Fruit fly (Drosophila melanogaster): Measurements from ENCODE around the gene Cbp80.

Gene Cbp80

DNA sequence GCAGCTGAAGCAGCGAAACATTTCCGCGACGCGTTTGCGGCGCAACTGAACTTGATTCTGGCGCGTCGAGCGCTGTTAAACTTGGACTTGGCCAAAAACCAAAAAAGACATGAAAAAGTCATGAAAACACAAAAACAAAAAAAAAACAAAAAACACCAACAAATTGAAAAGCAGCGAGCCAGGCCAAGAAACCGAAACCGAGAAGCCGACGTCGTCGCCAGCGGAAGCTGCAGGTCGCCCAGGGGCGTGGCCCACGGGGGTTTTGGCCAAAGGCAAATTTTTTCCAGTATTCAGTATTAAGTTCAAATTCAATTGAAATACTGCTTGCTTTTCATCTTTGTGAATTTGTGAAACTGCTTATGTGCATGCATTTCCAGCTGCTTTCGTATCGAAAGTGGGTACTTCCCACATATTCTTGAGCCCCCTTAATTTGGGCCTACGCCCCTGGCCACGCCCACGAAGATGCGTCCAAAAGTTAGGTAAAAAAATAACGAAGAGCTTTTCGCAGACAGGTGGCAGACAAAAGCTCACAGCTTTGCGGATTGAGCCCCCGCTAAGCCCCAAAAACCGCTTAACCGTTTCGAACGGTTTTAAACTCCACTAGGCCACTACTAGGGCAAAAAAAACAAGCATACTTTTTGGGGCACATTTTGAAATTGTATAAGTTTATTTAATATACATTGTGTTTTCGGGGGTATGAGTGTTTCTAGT is 17.0 kb downstream of the Cbp80 start, which contains the start of gene CG3009 (continued):
- peak; percentile 96 for TF ChIP-seq emc (GFP tag; optimal IDR thresholded peaks at IDR 0.05)
- peak; percentile 60 for TF ChIP-seq CG42726 (GFP tag; IDR thresholded peaks at IDR 0.05; ENCODE audit: partially characterized antibody)
- TF ChIP-seq Med (GFP tag) = peak; percentile 100
- peak; percentile 98 for TF ChIP-seq Mrtf (GFP tag; IDR thresholded peaks at IDR 0.05)
- peak; percentile 95 for TF ChIP-seq scrt (GFP tag; optimal IDR thresholded peaks at IDR 0.05)
- peak; percentile 96 for TF ChIP-seq CG6272 (GFP tag; IDR thresholded peaks at IDR 0.05)
- TF ChIP-seq CG17912 (GFP tag; optimal IDR thresholded peaks at IDR 0.05) = peak; percentile 74
- peak; percentile 97 for TF ChIP-seq BtbVII (GFP tag; optimal IDR thresholded peaks at IDR 0.05)
- TF ChIP-seq CG2202 (tag; optimal IDR thresholded peaks at IDR 0.05) = peak; percentile 82
- peak; percentile 29; the same call in 1 of the 2 replicates for TF ChIP-seq Bgb (GFP tag; IDR thresholded peaks at IDR 0.05; ENCODE audit: partially characterized antibody)
- peak in 1 of 2 experiments; percentile 94 for TF ChIP-seq Hr78 (GFP tag; optimal IDR thresholded peaks at IDR 0.05)
- peak; percentile 96 for TF ChIP-seq Oaz (GFP tag; IDR thresholded peaks at IDR 0.05)
- peak; percentile 88 for TF ChIP-seq Neu2 (GFP tag; optimal IDR thresholded peaks at IDR 0.05; ENCODE audit: borderline replicate concordance)
- TF ChIP-seq CG34422 (GFP tag; IDR thresholded peaks at IDR 0.05) = peak; percentile 98
- TF ChIP-seq ap (GFP tag; IDR thresholded peaks at IDR 0.05) = peak; percentile 93
- peak; percentile 97 for TF ChIP-seq CG4424 (GFP tag; optimal IDR thresholded peaks at IDR 0.05)
- peak; percentile 97 for TF ChIP-seq Hand (GFP tag; optimal IDR thresholded peaks at IDR 0.05)
- peak; percentile 94 for TF ChIP-seq Asciz (GFP tag; optimal IDR thresholded peaks at IDR 0.05)
- peak; percentile 93 for TF ChIP-seq kay (GFP tag; optimal IDR thresholded peaks at IDR 0.05)
- TF ChIP-seq CG13775 (GFP tag; optimal IDR thresholded peaks at IDR 0.05) = peak; percentile 96
- peak; percentile 95 for TF ChIP-seq CG1233 (GFP tag; optimal IDR thresholded peaks at IDR 0.05)
- TF ChIP-seq Sox100B (GFP tag; optimal IDR thresholded peaks at IDR 0.05) = peak; percentile 95
- TF ChIP-seq inv (GFP tag; IDR thresholded peaks at IDR 0.05; ENCODE audit: partially characterized antibody) = no peak
- TF ChIP-seq CG13123 (GFP tag; optimal IDR thresholded peaks at IDR 0.05) = peak; percentile 92
- TF ChIP-seq Blimp-1 (GFP tag; optimal IDR thresholded peaks at IDR 0.05) = peak; percentile 94
- TF ChIP-seq schlank (tag; optimal IDR thresholded peaks at IDR 0.05) = peak; percentile 97
- peak; percentile 97 for TF ChIP-seq CG10209 (GFP tag; optimal IDR thresholded peaks at IDR 0.05)
- TF ChIP-seq CG12744 (GFP tag; optimal IDR thresholded peaks at IDR 0.05) = peak; percentile 97
- peak; percentile 95 for TF ChIP-seq CG5953 (GFP tag; IDR thresholded peaks at IDR 0.05)
- TF ChIP-seq vnd (GFP tag; IDR thresholded peaks at IDR 0.05; ENCODE audit: partially characterized antibody) = no peak
- peak; percentile 89 for TF ChIP-seq Hmx (GFP tag; optimal IDR thresholded peaks at IDR 0.05)
- peak; percentile 95 for TF ChIP-seq CG2712 (tag; optimal IDR thresholded peaks at IDR 0.05)
- TF ChIP-seq cas (GFP tag; IDR thresholded peaks at IDR 0.05) = peak; percentile 96
- peak; percentile 87 for TF ChIP-seq dati (GFP tag; IDR thresholded peaks at IDR 0.05)
- peak; percentile 93 for TF ChIP-seq CG10979 (tag; optimal IDR thresholded peaks at IDR 0.05)
- TF ChIP-seq fu2 (GFP tag; optimal IDR thresholded peaks at IDR 0.05) = peak; percentile 98
- TF ChIP-seq eve (GFP tag; optimal IDR thresholded peaks at IDR 0.05) = peak in 1 of 2 experiments; percentile 98
- peak; percentile 90 for TF ChIP-seq sd (tag; optimal IDR thresholded peaks at IDR 0.05)
- TF ChIP-seq CG17361 (GFP tag; IDR thresholded peaks at IDR 0.05) = peak; percentile 96
- TF ChIP-seq GATAe (GFP tag; conservative IDR thresholded peaks at IDR 0.05) = peak; percentile 92
- TF ChIP-seq Lim3 (GFP tag; IDR thresholded peaks at IDR 0.05) = peak; percentile 89
- peak; percentile 98 for TF ChIP-seq CG7786 (GFP tag; optimal IDR thresholded peaks at IDR 0.05)
- peak; percentile 97 for TF ChIP-seq CoRest (tag; optimal IDR thresholded peaks at IDR 0.05)
- TF ChIP-seq CG8924 (tag; optimal IDR thresholded peaks at IDR 0.05) = peak; percentile 97
- peak; percentile 97 for TF ChIP-seq sug (tag; optimal IDR thresholded peaks at IDR 0.05)
- no peak for TF ChIP-seq unc-4 (GFP tag; IDR thresholded peaks at IDR 0.05; ENCODE audit: partially characterized antibody)
- peak; percentile 96 for TF ChIP-seq Doc2 (GFP tag; IDR thresholded peaks at IDR 0.05)
- peak; percentile 98 for TF ChIP-seq CG13424 (tag; optimal IDR thresholded peaks at IDR 0.05)
